Fruit fly (Drosophila melanogaster) whole organism, embryonic: Measurements from ENCODE around the gene Gdi.

Experiments used
- Awh ChIP-seq: fragments of 200-800 bp; sonication (Bioruptor generic); IDR thresholded peaks from 2 replicates; pipeline ENCODE4, ENCODE4 v1.3.6; 2022; ENCODE audit warnings: missing biosample characterization, missing genetic modification characterization
- B-H2 ChIP-seq: fragments of 200-800 bp; sonication (Bioruptor generic); optimal IDR thresholded peaks from 2 replicates; lab custom pipeline; 2018; ENCODE audit warnings: missing biosample characterization, mild to moderate bottlenecking, missing genetic modification characterization
- BEAF-32 ChIP-seq: fragments of 200-800 bp; sonication (Bioruptor generic); optimal IDR thresholded peaks from 3 replicates; lab custom pipeline; 2017; ENCODE audit warnings: missing biosample characterization, missing genetic modification characterization, mild to moderate bottlenecking, moderate library complexity, missing genetic modification reagents
- Blimp-1 ChIP-seq: fragments of 200-800 bp; sonication (Bioruptor generic); optimal IDR thresholded peaks from 3 replicates; lab custom pipeline; 2018; ENCODE audit warnings: missing biosample characterization, missing genetic modification characterization, mild to moderate bottlenecking, moderate library complexity, missing genetic modification reagents
- BtbVII ChIP-seq: fragments of 200-800 bp; sonication (Bioruptor generic); optimal IDR thresholded peaks from 3 replicates; lab custom pipeline; 2017; ENCODE audit warnings: missing biosample characterization, mild to moderate bottlenecking, missing genetic modification characterization
- CG10366 ChIP-seq: fragments of 200-800 bp; sonication (Bioruptor generic); IDR thresholded peaks from 2 replicates; pipeline ENCODE4 v1.3.6; 2022; ENCODE audit warnings: missing biosample characterization, missing genetic modification characterization
- CG10654 ChIP-seq: fragments of 200-800 bp; sonication (Bioruptor generic); optimal IDR thresholded peaks from 2 replicates; lab custom pipeline; 2016; ENCODE audit warnings: missing biosample characterization, missing genetic modification characterization
- CG1647 ChIP-seq: fragments of 200-800 bp; sonication (Bioruptor generic); optimal IDR thresholded peaks from 3 replicates; lab custom pipeline; 2016; ENCODE audit warnings: missing biosample characterization, missing genetic modification characterization
- CG17385 ChIP-seq: fragments of 200-800 bp; sonication (Bioruptor generic); optimal IDR thresholded peaks from 3 replicates; lab custom pipeline; 2018; ENCODE audit warnings: missing biosample characterization, mild to moderate bottlenecking, missing genetic modification characterization
- CG1792 ChIP-seq: fragments of 200-800 bp; sonication (Bioruptor generic); optimal IDR thresholded peaks from 2 replicates; lab custom pipeline; 2016; ENCODE audit warnings: missing biosample characterization, missing genetic modification characterization
- CG18619 ChIP-seq: fragments of 200-800 bp; sonication (Bioruptor generic); optimal IDR thresholded peaks from 3 replicates; lab custom pipeline; 2017; ENCODE audit warnings: missing biosample characterization, mild to moderate bottlenecking, missing genetic modification characterization
- CG2116 ChIP-seq: fragments of 200-800 bp; sonication (Bioruptor generic); optimal IDR thresholded peaks from 3 replicates; lab custom pipeline; 2018; ENCODE audit warnings: missing biosample characterization, mild to moderate bottlenecking, missing genetic modification characterization
- CG2202 ChIP-seq: fragments of 200-800 bp; sonication (Bioruptor generic); optimal IDR thresholded peaks from 2 replicates; lab custom pipeline; 2018; ENCODE audit warnings: missing biosample characterization, mild to moderate bottlenecking, missing genetic modification characterization
- CG30020 ChIP-seq: fragments of 200-800 bp; optimal IDR thresholded peaks from 2 replicates; lab custom pipeline; 2019; ENCODE audit warnings: missing biosample characterization, mild to moderate bottlenecking, missing genetic modification characterization, moderate library complexity
- CG3065 ChIP-seq: fragments of 200-800 bp; sonication (Bioruptor generic); optimal IDR thresholded peaks from 2 replicates; lab custom pipeline; 2016; ENCODE audit warnings: missing biosample characterization, missing genetic modification characterization
- CG32772 ChIP-seq: fragments of 200-800 bp; sonication (Bioruptor generic); IDR thresholded peaks from 2 replicates; pipeline ENCODE4 v1.3.6; 2022; ENCODE audit warnings: missing biosample characterization, missing genetic modification characterization
- CG3281 ChIP-seq: fragments of 200-800 bp; sonication (Bioruptor generic); optimal IDR thresholded peaks from 3 replicates; lab custom pipeline; 2017; ENCODE audit warnings: missing biosample characterization, mild to moderate bottlenecking, missing genetic modification characterization
- CG43689 ChIP-seq: fragments of 200-800 bp; sonication (Bioruptor generic); IDR thresholded peaks from 2 replicates; pipeline ENCODE4 v1.3.6; 2022; ENCODE audit warnings: missing biosample characterization, missing genetic modification characterization
- CG6272 ChIP-seq: fragments of 200-800 bp; sonication (Bioruptor generic); IDR thresholded peaks from 2 replicates; pipeline ENCODE4 v1.3.6; 2022; ENCODE audit warnings: missing biosample characterization, missing genetic modification characterization
- CG8290 ChIP-seq, 3 experiments: fragments of 200-800 bp; sonication (Bioruptor generic); optimal IDR thresholded peaks; 2 replicates each; lab custom pipeline; 2016 to 2019; ENCODE audit warnings: missing biosample characterization in 3 of 3, missing genetic modification characterization in 3 of 3, mild to moderate bottlenecking in 2 of 3, moderate library complexity in 1 of 3
- CG8478 ChIP-seq: fragments of >200 bp; optimal IDR thresholded peaks from 2 replicates; lab custom pipeline; 2018
- Dad ChIP-seq: fragments of 200-800 bp; sonication (Bioruptor generic); optimal IDR thresholded peaks from 3 replicates; lab custom pipeline; 2016; ENCODE audit warnings: missing biosample characterization, missing genetic modification characterization
- Dfd ChIP-seq, 2 experiments: fragments of >200 bp; optimal IDR thresholded peaks; 2 replicates each; lab custom pipeline; 2017; ENCODE audit warnings: missing biosample characterization in 2 of 2, missing genetic modification characterization in 2 of 2
- E2f1 ChIP-seq: fragments of 200-800 bp; sonication (Bioruptor generic); IDR thresholded peaks from 2 replicates; pipeline ENCODE4 v1.3.6; 2022; ENCODE audit warnings: missing biosample characterization, missing genetic modification characterization
- Elba2 ChIP-seq: fragments of 200-800 bp; sonication (Bioruptor generic); optimal IDR thresholded peaks from 3 replicates; lab custom pipeline; 2016; ENCODE audit warnings: missing biosample characterization, missing genetic modification characterization
- Ets97D ChIP-seq: fragments of 200-800 bp; sonication (Bioruptor generic); optimal IDR thresholded peaks from 3 replicates; lab custom pipeline; 2016; ENCODE audit warnings: missing biosample characterization, missing genetic modification characterization
- Hr51 ChIP-seq, 2 experiments: fragments of 200-800 bp; sonication (Bioruptor generic); optimal IDR thresholded peaks; 2 replicates in 1 of 2; 3 replicates in 1 of 2; lab custom pipeline; 2016 to 2018; ENCODE audit warnings: missing biosample characterization in 2 of 2, missing genetic modification characterization in 2 of 2, mild to moderate bottlenecking in 1 of 2, moderate library complexity in 1 of 2
- Pdp1 ChIP-seq, 2 experiments: fragments of 200-800 bp; sonication (Bioruptor generic); optimal IDR thresholded peaks; 3 replicates each; lab custom pipeline; 2016; ENCODE audit warnings: missing biosample characterization in 2 of 2, missing genetic modification characterization in 2 of 2, mild to moderate bottlenecking in 1 of 2, moderate library complexity in 1 of 2
- YL-1 ChIP-seq: fragments of 200-800 bp; sonication (Bioruptor generic); optimal IDR thresholded peaks from 3 replicates; lab custom pipeline; 2017; ENCODE audit warnings: missing biosample characterization, mild to moderate bottlenecking, missing genetic modification characterization
- al ChIP-seq: fragments of 200-800 bp; sonication (Bioruptor generic); IDR thresholded peaks from 2 replicates; pipeline ENCODE4 v1.3.6; 2022; ENCODE audit warnings: missing biosample characterization, missing genetic modification characterization
- cas ChIP-seq: fragments of 200-800 bp; sonication (Bioruptor generic); IDR thresholded peaks from 2 replicates; pipeline ENCODE4 v1.3.6; 2022; ENCODE audit warnings: missing biosample characterization, missing genetic modification characterization
- cg ChIP-seq: fragments of 200-800 bp; sonication (Bioruptor generic); optimal IDR thresholded peaks from 3 replicates; lab custom pipeline; 2019; ENCODE audit warnings: missing biosample characterization, mild to moderate bottlenecking, missing genetic modification characterization, moderate library complexity
- dan ChIP-seq: fragments of 200-800 bp; sonication (Bioruptor generic); IDR thresholded peaks from 2 replicates; pipeline ENCODE4 v1.3.6; 2022; ENCODE audit warnings: missing biosample characterization, missing genetic modification characterization
- dysf ChIP-seq: fragments of 200-800 bp; sonication (Bioruptor generic); IDR thresholded peaks from 3 replicates; pipeline ENCODE4 v1.3.6; 2022; ENCODE audit warnings: missing biosample characterization, missing genetic modification characterization
- fd3F ChIP-seq: fragments of 200-800 bp; sonication (Bioruptor generic); optimal IDR thresholded peaks from 2 replicates; lab custom pipeline; 2018; ENCODE audit warnings: missing biosample characterization, mild to moderate bottlenecking, missing genetic modification characterization, moderate library complexity
- gcm2 ChIP-seq: fragments of 200-800 bp; sonication (Bioruptor generic); optimal IDR thresholded peaks from 2 replicates; lab custom pipeline; 2016; ENCODE audit warnings: missing biosample characterization, missing genetic modification characterization
- gsb ChIP-seq: fragments of 200-800 bp; sonication (Bioruptor generic); IDR thresholded peaks from 2 replicates; pipeline ENCODE4 v1.3.6; 2022; ENCODE audit warnings: missing biosample characterization, missing genetic modification characterization
- ham ChIP-seq: fragments of 200-800 bp; sonication (Bioruptor generic); IDR thresholded peaks from 2 replicates; pipeline ENCODE4 v1.3.6; 2022; ENCODE audit warnings: missing biosample characterization, missing genetic modification characterization
- hkb ChIP-seq, 2 experiments: fragments of 200-800 bp in 1 of 2; fragments of >200 bp in 1 of 2; sonication (Bioruptor generic) in 1 of 2; IDR thresholded peaks in 1 of 2; optimal IDR thresholded peaks in 1 of 2; 2 replicates each; pipeline versions ENCODE4 v1.3.6 to Lab custom; 2017 to 2022; ENCODE audit warnings: missing biosample characterization in 1 of 2, missing genetic modification characterization in 1 of 2
- inv ChIP-seq: fragments of 200-800 bp; sonication (Bioruptor generic); IDR thresholded peaks from 2 replicates; pipeline ENCODE4 v1.3.6; 2022; ENCODE audit warnings: missing biosample characterization, missing genetic modification characterization; ENCODE audit not compliant: partially characterized antibody
- knrl ChIP-seq: fragments of 200-800 bp; sonication (Bioruptor generic); IDR thresholded peaks from 3 replicates; pipeline ENCODE4 v1.3.6; 2022; ENCODE audit warnings: missing biosample characterization, missing genetic modification characterization; ENCODE audit not compliant: partially characterized antibody
- lmd ChIP-seq: fragments of 200-800 bp; sonication (Bioruptor generic); IDR thresholded peaks from 2 replicates; pipeline ENCODE4 v1.3.6; 2022; ENCODE audit warnings: missing biosample characterization, missing genetic modification characterization
- nerfin-2 ChIP-seq: fragments of 200-800 bp; sonication (Bioruptor generic); IDR thresholded peaks from 2 replicates; pipeline ENCODE4 v1.3.6; 2022; ENCODE audit warnings: missing biosample characterization, missing genetic modification characterization; ENCODE audit not compliant: partially characterized antibody
- org-1 ChIP-seq: fragments of 200-800 bp; sonication (Bioruptor generic); optimal IDR thresholded peaks from 2 replicates; lab custom pipeline; 2017; ENCODE audit warnings: missing biosample characterization, missing genetic modification characterization
- pb ChIP-seq: fragments of 200-800 bp; sonication (Bioruptor generic); optimal IDR thresholded peaks from 3 replicates; lab custom pipeline; 2016; ENCODE audit warnings: missing biosample characterization, missing genetic modification characterization
- pho ChIP-seq: fragments of 200-800 bp; sonication (Bioruptor generic); optimal IDR thresholded peaks from 2 replicates; lab custom pipeline; 2016; ENCODE audit warnings: missing biosample characterization, missing genetic modification characterization
- rib ChIP-seq: fragments of 200-800 bp; sonication (Bioruptor generic); IDR thresholded peaks from 2 replicates; pipeline ENCODE4 v1.3.6; 2022; ENCODE audit warnings: missing biosample characterization, missing genetic modification characterization
- tio ChIP-seq: fragments of 200-800 bp; sonication (Bioruptor generic); optimal IDR thresholded peaks from 2 replicates; lab custom pipeline; 2017; ENCODE audit warnings: missing biosample characterization, missing genetic modification characterization, inconsistent platforms
- wek ChIP-seq: fragments of 200-800 bp; sonication (Bioruptor generic); optimal IDR thresholded peaks from 3 replicates; lab custom pipeline; 2018; ENCODE audit warnings: missing biosample characterization, mild to moderate bottlenecking, missing genetic modification characterization, moderate library complexity

The Gdi gene

DNA sequence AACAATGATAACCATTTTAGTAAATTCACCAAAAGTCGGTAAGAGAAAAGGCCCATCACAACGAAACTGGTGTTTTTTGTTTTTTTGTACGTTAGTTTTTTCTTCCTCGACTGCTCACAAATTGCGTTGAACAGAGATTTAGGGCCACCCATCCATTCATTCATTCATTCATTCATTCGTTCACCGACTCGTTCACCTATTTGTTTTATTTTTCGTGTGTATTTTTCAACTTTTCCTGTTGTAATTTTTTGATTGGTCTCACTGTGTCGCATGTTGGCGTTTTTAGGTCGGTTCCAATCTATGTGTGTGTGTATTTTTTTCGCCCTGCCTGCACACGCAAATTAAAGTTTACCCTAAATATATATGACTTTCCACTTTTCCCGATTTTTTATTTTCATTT lies 30.2 kb upstream of the Gdi start (continued):
- TF ChIP-seq cg (GFP tag; lab: Kevin White, UChicago) (no peak), CG10366 (GFP tag; lab: Robert Waterston, UW) (no peak), CG32772 (GFP tag; lab: Robert Waterston, UW) (no peak), fd3F (GFP tag; lab: Kevin White, UChicago) (peak; percentile 0), nerfin-2 (GFP tag; lab: Robert Waterston, UW) (no peak), hkb (optimal IDR thresholded peaks at IDR 0.05; lab: Kevin White, UChicago) (no peak), hkb (GFP tag; IDR thresholded peaks at IDR 0.05; lab: Robert Waterston, UW) (no peak), al (GFP tag; lab: Robert Waterston, UW) (no peak), CG1647 (GFP tag; lab: Kevin White, UChicago) (no peak), CG43689 (GFP tag; lab: Robert Waterston, UW) (no peak), CG3281 (GFP tag; lab: Kevin White, UChicago) (no peak)

DNA sequence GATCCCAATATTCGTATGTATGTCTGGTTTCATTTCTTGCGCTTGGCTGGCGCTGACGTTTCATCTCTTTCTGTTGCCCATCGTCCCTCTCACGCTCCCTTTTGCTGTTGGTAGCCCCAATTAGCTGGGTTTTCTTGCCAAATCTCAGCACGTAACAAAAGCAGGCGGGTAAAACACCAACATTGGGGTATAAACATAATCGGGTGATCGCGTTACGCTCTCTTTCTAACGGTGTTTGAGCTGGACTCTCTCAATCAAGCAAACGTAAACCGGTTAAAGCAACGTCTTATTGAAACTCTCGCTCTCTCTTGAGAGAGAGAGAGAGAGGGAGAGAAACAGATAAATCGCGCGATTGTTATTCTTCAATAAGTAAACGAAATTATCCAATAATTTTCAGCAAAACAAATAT lies 28.1 kb upstream of the Gdi start:
- no peak for TF ChIP-seq pho (GFP tag; lab: Kevin White, UChicago)
- no peak for TF ChIP-seq Hr51 (GFP tag; optimal IDR thresholded peaks at IDR 0.05; lab: Kevin White, UChicago)
- no peak for TF ChIP-seq BEAF-32
- no peak for TF ChIP-seq CG30020 (tag; lab: Kevin White, UChicago)
- TF ChIP-seq dan (GFP tag; lab: Robert Waterston, UW), result no peak
- TF ChIP-seq CG10654 (GFP tag; lab: Kevin White, UChicago), result no peak
- TF ChIP-seq E2f1 (GFP tag; lab: Robert Waterston, UW), result no peak
- no peak for TF ChIP-seq BtbVII (GFP tag; lab: Kevin White, UChicago)
- TF ChIP-seq lmd (GFP tag; lab: Robert Waterston, UW), result no peak
- no peak for TF ChIP-seq dysf
- no peak for TF ChIP-seq Blimp-1
- no peak for TF ChIP-seq CG1792
- no peak for TF ChIP-seq Dad
- peak; percentile 6 for TF ChIP-seq CG17385 (GFP tag; lab: Kevin White, UChicago)
- TF ChIP-seq CG3065, result no peak
- TF ChIP-seq Elba2 (GFP tag; lab: Kevin White, UChicago), result peak; percentile 53
- 0 out of 2 replicates have a peak, but pooled peaks have one; percentile 55 for TF ChIP-seq rib (GFP tag; lab: Robert Waterston, UW)
- TF ChIP-seq CG6272 (GFP tag; lab: Robert Waterston, UW), result no peak
- peak in 1 of 2 experiments; percentile 28 for TF ChIP-seq Pdp1 (GFP tag; optimal IDR thresholded peaks at IDR 0.05; lab: Kevin White, UChicago)
- TF ChIP-seq CG2202, result no peak
- TF ChIP-seq inv (GFP tag; lab: Robert Waterston, UW), result no peak
- no peak for TF ChIP-seq pb (GFP tag; lab: Kevin White, UChicago)
- no peak for TF ChIP-seq YL-1 (GFP tag; lab: Kevin White, UChicago)
- TF ChIP-seq CG10366 (GFP tag; lab: Robert Waterston, UW), result no peak
- TF ChIP-seq Dfd (GFP tag; optimal IDR thresholded peaks at IDR 0.05; lab: Kevin White, UChicago), result no peak
- TF ChIP-seq CG8478, result no peak
- TF ChIP-seq CG2116 (GFP tag; lab: Kevin White, UChicago), result no peak
- TF ChIP-seq knrl, result no peak
- no peak for TF ChIP-seq CG43689 (GFP tag; lab: Robert Waterston, UW)
- TF ChIP-seq gcm2 (GFP tag; lab: Kevin White, UChicago), result no peak
- no peak for TF ChIP-seq tio (GFP tag; lab: Kevin White, UChicago)
- no peak for TF ChIP-seq org-1 (GFP tag; lab: Kevin White, UChicago)
- peak; percentile 72 for TF ChIP-seq Awh (GFP tag; lab: Robert Waterston, UW)
- TF ChIP-seq cas (GFP tag; lab: Robert Waterston, UW), result no peak
- no peak for TF ChIP-seq gsb (GFP tag; lab: Robert Waterston, UW)
- no peak for TF ChIP-seq Ets97D (GFP tag; lab: Kevin White, UChicago)
- TF ChIP-seq ham (GFP tag; lab: Robert Waterston, UW), result no peak
- peak; percentile 32 for TF ChIP-seq wek (GFP tag; lab: Kevin White, UChicago)
- no peak for TF ChIP-seq CG8290 (GFP tag; optimal IDR thresholded peaks at IDR 0.05; lab: Kevin White, UChicago)
- no peak for TF ChIP-seq CG8290 (tag; optimal IDR thresholded peaks at IDR 0.05; lab: Kevin White, UChicago)
- TF ChIP-seq CG18619, result no peak
- peak; percentile 38 for TF ChIP-seq B-H2
